Worm (Caenorhabditis elegans) whole organism, early embryonic: ENCODE measurements around the gene F53C3.11.

Experiments used
- B0310.2 ChIP-seq: sonication (generic microtip); optimal IDR thresholded peaks from 2 replicates; lab custom pipeline; 2016; ENCODE audit warnings: mild to moderate bottlenecking, missing genetic modification characterization, missing compliant biosample characterization
- F13C5.2 ChIP-seq: sonication (generic microtip); optimal IDR thresholded peaks from 2 replicates; lab custom pipeline; 2017; ENCODE audit warnings: mild to moderate bottlenecking, missing genetic modification characterization, inconsistent platforms, missing compliant biosample characterization
- aly-1 ChIP-seq: sonication (generic microtip); optimal IDR thresholded peaks from 2 replicates; lab custom pipeline; 2016; ENCODE audit warnings: missing genetic modification characterization, missing compliant biosample characterization
- ama-1 ChIP-seq: fragments of 150-350 bp; optimal IDR thresholded peaks from 2 replicates; lab custom pipeline; 2014
- ceh-13 ChIP-seq: fragments of 200-800 bp; sonication (Bioruptor generic); optimal IDR thresholded peaks from 2 replicates; lab custom pipeline; 2018; ENCODE audit warnings: mild to moderate bottlenecking, missing genetic modification characterization, missing compliant biosample characterization
- ceh-36 ChIP-seq: sonication (generic microtip); optimal IDR thresholded peaks from 2 replicates; lab custom pipeline; 2016; ENCODE audit warnings: missing genetic modification characterization, inconsistent platforms, missing compliant biosample characterization
- ets-7 ChIP-seq: sonication (generic microtip); optimal IDR thresholded peaks from 2 replicates; lab custom pipeline; 2016; ENCODE audit warnings: missing genotype, missing genetic modification characterization, missing compliant biosample characterization
- flt-1 ChIP-seq: fragments of 200-800 bp; sonication (Bioruptor generic); IDR thresholded peaks from 2 replicates; pipeline ENCODE4 v1.3.6; 2022; ENCODE audit warnings: missing genetic modification characterization, missing compliant biosample characterization
- hmbx-1 ChIP-seq: sonication (generic microtip); optimal IDR thresholded peaks from 2 replicates; lab custom pipeline; 2016; ENCODE audit warnings: mild to moderate bottlenecking, missing genetic modification characterization, missing compliant biosample characterization
- hmg-4 ChIP-seq: fragments of 200-800 bp; sonication (Bioruptor generic); optimal IDR thresholded peaks from 2 replicates; lab custom pipeline; 2018; ENCODE audit warnings: mild to moderate bottlenecking, missing genetic modification characterization, missing compliant biosample characterization
- hnd-1 ChIP-seq: sonication (generic microtip); optimal IDR thresholded peaks from 2 replicates; lab custom pipeline; 2016; ENCODE audit warnings: missing genetic modification characterization, missing compliant biosample characterization
- pes-1 ChIP-seq: fragments of 200-800 bp; sonication (Bioruptor generic); IDR thresholded peaks from 2 replicates; pipeline ENCODE4 v1.3.6; 2022; ENCODE audit warnings: missing genetic modification reagents, missing genetic modification characterization, missing compliant biosample characterization
- scrt-1 ChIP-seq: fragments of 200-800 bp; sonication (Bioruptor generic); IDR thresholded peaks from 2 replicates; pipeline ENCODE4 v1.3.6; 2022; ENCODE audit warnings: missing genetic modification characterization, missing compliant biosample characterization
- sea-1 ChIP-seq: fragments of 200-800 bp; sonication (Bioruptor generic); conservative IDR thresholded peaks from 2 replicates; pipeline ENCODE4 v1.3.6; 2022; ENCODE audit warnings: missing genetic modification characterization, missing compliant biosample characterization
- tbx-11 ChIP-seq: fragments of 200-800 bp; sonication (Bioruptor generic); IDR thresholded peaks from 2 replicates; pipeline ENCODE4 v1.3.6; 2022; ENCODE audit warnings: missing genetic modification characterization, missing compliant biosample characterization
- tbx-37 ChIP-seq: fragments of 200-800 bp; sonication (Bioruptor generic); conservative IDR thresholded peaks from 2 replicates; pipeline ENCODE4 v1.3.6; 2022; ENCODE audit warnings: missing genetic modification reagents, missing genetic modification characterization, missing compliant biosample characterization
- tra-4 ChIP-seq: sonication (generic microtip); optimal IDR thresholded peaks from 2 replicates; lab custom pipeline; 2017; ENCODE audit warnings: missing genetic modification characterization, missing compliant biosample characterization

The F53C3.11 gene

ce11 chrII:3906615-3907190 lies at the start of gene F53C3.11, which contains the start of gene fbxb-103:
TSS of gene F53C3.11 (minus strand) at chrII:3906715.
TSS of gene fbxb-103 (plus strand) at chrII:3907140.
- no peak for TF ChIP-seq tra-4
- TF ChIP-seq pes-1, result no peak
- TF ChIP-seq ceh-13 (GFP tag; lab: Kevin White, UChicago), result no peak
- TF ChIP-seq tbx-37 (GFP tag; lab: Robert Waterston, UW), result no peak
- TF ChIP-seq F13C5.2 (tag; lab: Kevin White, UChicago), result no peak
- no peak for TF ChIP-seq hmbx-1 (tag; lab: Kevin White, UChicago)
- TF ChIP-seq scrt-1 (GFP tag; lab: Robert Waterston, UW), result no peak
- TF ChIP-seq hmg-4 (GFP tag; lab: Kevin White, UChicago), result no peak
- TF ChIP-seq flt-1 (GFP tag; lab: Robert Waterston, UW), result no peak
- TF ChIP-seq aly-1 (tag; lab: Kevin White, UChicago), result no peak

DNA sequence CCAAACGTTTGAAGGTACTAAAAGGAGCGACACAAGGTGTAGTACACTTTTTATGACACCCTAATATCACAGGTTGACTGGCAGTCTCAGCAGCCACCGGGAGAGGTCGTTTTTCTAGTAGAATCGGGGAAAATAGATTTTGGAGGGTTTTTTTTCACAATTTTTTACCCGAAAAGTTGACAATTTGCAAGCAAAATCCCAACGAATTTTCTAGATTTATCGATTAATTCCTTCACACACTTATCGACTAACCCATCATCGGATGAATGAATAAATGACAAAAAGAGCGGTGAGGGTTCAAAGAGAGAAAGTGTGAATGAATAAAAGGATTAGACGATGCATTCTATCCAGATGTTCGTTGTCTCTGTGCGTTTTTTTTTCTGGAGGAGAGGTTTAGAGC lies 49.4 kb upstream of the F53C3.11 start:
- TF ChIP-seq ets-7 (tag; lab: Kevin White, UChicago), result peak; percentile 42
- no peak for TF ChIP-seq ceh-13 (GFP tag; lab: Kevin White, UChicago)
- peak; percentile 8 for TF ChIP-seq aly-1 (tag; lab: Kevin White, UChicago)

DNA sequence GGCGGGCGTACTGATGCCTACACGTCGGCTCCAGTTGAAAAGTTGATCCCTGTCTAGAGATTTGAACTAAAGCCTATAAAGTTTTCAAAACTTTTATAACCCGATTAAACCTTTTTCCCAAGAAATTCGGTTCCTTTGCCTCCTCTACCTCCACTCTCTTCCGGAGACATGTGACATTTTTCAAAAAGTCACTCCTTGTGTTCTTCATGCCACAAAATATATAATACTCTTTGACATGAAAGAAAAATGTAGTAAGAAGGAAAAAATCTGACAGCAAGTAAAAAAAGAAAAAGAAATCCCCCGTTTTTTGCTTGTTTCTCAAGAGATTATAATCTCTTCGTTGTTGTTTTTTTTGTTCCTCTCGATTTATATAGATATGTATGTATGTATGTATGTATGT lies 48.3 kb upstream of the F53C3.11 start:
- no peak for TF ChIP-seq hmbx-1 (tag; lab: Kevin White, UChicago)
- no peak for TF ChIP-seq sea-1 (GFP tag; lab: Robert Waterston, UW)
- no peak for TF ChIP-seq ceh-13 (GFP tag; lab: Kevin White, UChicago)
- TF ChIP-seq tra-4, result no peak
- TF ChIP-seq ama-1 (lab: Kevin White, UChicago), result no peak
- no peak for TF ChIP-seq hmg-4 (GFP tag; lab: Kevin White, UChicago)
- TF ChIP-seq flt-1 (GFP tag; lab: Robert Waterston, UW), result no peak
- TF ChIP-seq tbx-11 (GFP tag; lab: Robert Waterston, UW), result no peak
- TF ChIP-seq F13C5.2 (tag; lab: Kevin White, UChicago), result no peak
- no peak for TF ChIP-seq scrt-1 (GFP tag; lab: Robert Waterston, UW)
- TF ChIP-seq ets-7 (tag; lab: Kevin White, UChicago), result no peak
- TF ChIP-seq B0310.2 (tag; lab: Kevin White, UChicago), result no peak
- TF ChIP-seq pes-1, result no peak

DNA sequence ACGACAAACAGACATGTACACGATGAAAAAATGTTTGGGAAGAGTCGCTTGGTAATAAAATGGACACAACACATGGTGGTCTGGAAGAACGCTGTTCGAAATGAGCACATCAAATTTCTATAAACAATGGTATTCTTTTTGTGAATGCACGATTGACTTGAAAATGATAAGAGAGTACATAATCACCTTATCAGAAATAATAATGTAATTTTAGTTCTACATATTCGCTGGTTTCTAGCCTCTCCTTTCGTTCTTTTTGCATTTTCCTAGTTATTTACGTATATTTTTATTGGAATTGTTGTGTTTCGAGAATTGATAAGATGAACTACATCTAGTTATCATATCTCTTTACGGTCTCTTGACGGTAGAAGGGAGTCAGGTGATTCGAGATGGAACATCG lies 47.5 kb upstream of the F53C3.11 start:
- no peak for TF ChIP-seq ceh-36 (tag; lab: Kevin White, UChicago)
- no peak for TF ChIP-seq pes-1
- TF ChIP-seq tbx-11 (GFP tag; lab: Robert Waterston, UW), result no peak
- no peak for TF ChIP-seq aly-1 (tag; lab: Kevin White, UChicago)
- TF ChIP-seq hmbx-1 (tag; lab: Kevin White, UChicago), result no peak
- TF ChIP-seq tbx-37 (GFP tag; lab: Robert Waterston, UW), result no peak
- TF ChIP-seq ets-7 (tag; lab: Kevin White, UChicago), result no peak
- no peak for TF ChIP-seq hmg-4 (GFP tag; lab: Kevin White, UChicago)
- no peak for TF ChIP-seq flt-1 (GFP tag; lab: Robert Waterston, UW)
- no peak for TF ChIP-seq scrt-1 (GFP tag; lab: Robert Waterston, UW)

DNA sequence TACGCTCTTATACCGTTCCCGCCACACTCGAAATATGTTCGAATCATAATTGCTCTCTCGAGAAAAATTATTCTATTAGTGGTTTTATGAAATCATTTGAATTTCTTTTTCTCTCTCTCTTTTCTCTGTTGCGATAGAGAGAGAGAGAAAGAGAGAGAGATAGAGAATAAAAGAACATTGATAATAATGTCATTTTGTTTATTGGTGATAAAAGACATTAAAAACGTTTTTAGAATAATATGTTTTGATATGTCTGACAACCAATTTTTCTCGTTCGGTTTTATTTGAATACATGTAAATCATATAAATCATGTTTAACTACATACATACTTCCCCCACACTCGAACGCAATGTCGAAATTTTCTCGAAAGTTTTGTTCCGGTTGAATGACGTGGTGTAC lies 46.5 kb upstream of the F53C3.11 start:
- TF ChIP-seq ceh-13 (GFP tag; lab: Kevin White, UChicago), result no peak
- no peak for TF ChIP-seq F13C5.2 (tag; lab: Kevin White, UChicago)
- no peak for TF ChIP-seq hnd-1 (tag; lab: Kevin White, UChicago)
- TF ChIP-seq ama-1 (lab: Kevin White, UChicago), result no peak
- TF ChIP-seq tbx-11 (GFP tag; lab: Robert Waterston, UW), result no peak
- TF ChIP-seq ceh-36 (tag; lab: Kevin White, UChicago), result no peak
- TF ChIP-seq scrt-1 (GFP tag; lab: Robert Waterston, UW), result no peak
- TF ChIP-seq tra-4, result no peak
- no peak for TF ChIP-seq aly-1 (tag; lab: Kevin White, UChicago)
- TF ChIP-seq flt-1 (GFP tag; lab: Robert Waterston, UW), result no peak
- TF ChIP-seq ets-7 (tag; lab: Kevin White, UChicago), result no peak
- TF ChIP-seq pes-1, result no peak
- no peak for TF ChIP-seq hmbx-1 (tag; lab: Kevin White, UChicago)
- no peak for TF ChIP-seq hmg-4 (GFP tag; lab: Kevin White, UChicago)
- TF ChIP-seq B0310.2 (tag; lab: Kevin White, UChicago), result no peak
- no peak for TF ChIP-seq tbx-37 (GFP tag; lab: Robert Waterston, UW)

DNA sequence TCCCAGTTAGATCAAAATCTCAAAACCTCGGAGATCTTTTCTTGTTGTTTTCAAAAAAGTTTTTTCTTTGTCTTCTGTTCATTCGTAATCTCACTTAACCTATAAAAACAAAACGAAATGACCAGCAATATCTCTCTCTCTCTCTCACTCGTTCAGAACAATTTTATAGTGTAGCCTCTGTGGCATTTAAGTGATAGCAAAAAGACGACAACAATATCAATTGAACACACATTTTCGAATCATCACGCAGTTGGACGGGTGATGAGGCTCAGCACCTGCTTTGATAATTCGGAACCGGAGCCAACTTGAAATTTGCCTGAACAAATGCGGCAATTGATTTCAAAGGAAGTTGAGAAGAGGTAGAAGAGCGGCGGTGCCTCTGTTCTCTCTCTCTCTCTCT lies 45.9 kb upstream of the F53C3.11 start:
- TF ChIP-seq hnd-1 (tag; lab: Kevin White, UChicago), result no peak
- TF ChIP-seq ceh-13 (GFP tag; lab: Kevin White, UChicago), result no peak
- TF ChIP-seq flt-1 (GFP tag; lab: Robert Waterston, UW), result no peak
- no peak for TF ChIP-seq B0310.2 (tag; lab: Kevin White, UChicago)
- no peak for TF ChIP-seq tbx-11 (GFP tag; lab: Robert Waterston, UW)

DNA sequence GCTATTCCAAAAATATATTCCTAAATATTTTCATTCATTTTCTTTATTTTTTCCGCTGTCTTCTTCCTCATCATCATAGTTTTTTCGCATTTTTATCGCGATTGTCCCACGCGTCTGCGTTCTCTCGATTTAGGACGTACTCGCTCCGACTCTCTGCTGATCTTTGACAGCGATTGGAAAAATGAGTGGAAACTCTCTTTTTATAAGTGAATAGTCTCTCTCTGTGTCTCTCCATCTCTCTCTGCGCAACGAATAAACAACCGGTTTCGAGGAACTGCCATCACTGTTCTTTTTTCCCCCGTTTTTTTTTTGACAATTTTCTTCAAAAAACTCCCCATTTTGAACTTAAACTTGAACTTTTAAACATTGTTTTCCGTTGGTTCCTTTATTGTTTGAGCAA lies 44.8 kb upstream of the F53C3.11 start:
- TF ChIP-seq sea-1 (GFP tag; lab: Robert Waterston, UW) (no peak), tbx-37 (GFP tag; lab: Robert Waterston, UW) (no peak), pes-1 (no peak), aly-1 (tag; lab: Kevin White, UChicago) (no peak)

ce11 chrII:3950077-3950476 lies 43.6 kb upstream of the F53C3.11 start, which contains the start of gene sea-2:
TSS of gene sea-2 (plus strand) at chrII:3950377.
- no peak for TF ChIP-seq scrt-1 (GFP tag; lab: Robert Waterston, UW)
- no peak for TF ChIP-seq B0310.2 (tag; lab: Kevin White, UChicago)
- no peak for TF ChIP-seq tbx-37 (GFP tag; lab: Robert Waterston, UW)
- TF ChIP-seq sea-1 (GFP tag; lab: Robert Waterston, UW), result no peak
- TF ChIP-seq hnd-1 (tag; lab: Kevin White, UChicago), result no peak
- TF ChIP-seq hmg-4 (GFP tag; lab: Kevin White, UChicago), result no peak
- no peak for TF ChIP-seq tra-4
- no peak for TF ChIP-seq F13C5.2 (tag; lab: Kevin White, UChicago)
